Worm (Caenorhabditis elegans): ENCODE results near the gene C36A4.4.

ce11 chrIII:3867937-3868929 is 24.8 kb upstream of the C36A4.4 start:
- no peak for TF ChIP-seq snpc-4 (tag; optimal IDR thresholded peaks at IDR 0.05)
- TF ChIP-seq elt-1 (tag; optimal IDR thresholded peaks at IDR 0.05; ENCODE audit: borderline replicate concordance, insufficient read depth) = no peak
- TF ChIP-seq nhr-28 (tag; optimal IDR thresholded peaks at IDR 0.05) = no peak
- TF ChIP-seq unc-62 (GFP tag; optimal IDR thresholded peaks at IDR 0.05) = no peak

Measured in whole organism, mixed stage, embryonic.